Fruit fly (Drosophila melanogaster) Kc167 (cell line): ENCODE measurements around the gene D.

ENCODE experiments used
- Myc ChIP-seq: fragments of >200 bp; optimal IDR thresholded peaks from 2 replicates; lab custom pipeline; 2017; ENCODE audit warnings: missing external identifiers
- Sin3A ChIP-seq: fragments of >200 bp; optimal IDR thresholded peaks from 2 replicates; lab custom pipeline; 2018; ENCODE audit warnings: missing external identifiers
- h ChIP-seq: fragments of >200 bp; optimal IDR thresholded peaks from 3 replicates; lab custom pipeline; 2018; ENCODE audit warnings: missing external identifiers
- insv ChIP-seq: fragments of >200 bp; optimal IDR thresholded peaks from 3 replicates; lab custom pipeline; 2018; ENCODE audit warnings: missing external identifiers
- psq ChIP-seq: fragments of >200 bp; optimal IDR thresholded peaks from 2 replicates; lab custom pipeline; 2017; ENCODE audit warnings: missing external identifiers
- ttk ChIP-seq: sonication (Bioruptor generic); optimal IDR thresholded peaks from 2 replicates; lab custom pipeline; 2017; ENCODE audit warnings: missing external identifiers

D gene

dm6 chr3L:14178520-14178919 is at the start of gene D:
D (minus strand) TSS chr3L:14178620.
- TF ChIP-seq Sin3A (lab: Kevin White, UChicago) (no peak), insv (lab: Kevin White, UChicago) (no peak), ttk (no peak), h (lab: Kevin White, UChicago) (no peak), psq (no peak), Myc (no peak)

dm6 chr3L:14223450-14223849 is 45.0 kb upstream of the D start:
- TF ChIP-seq Myc (no peak), insv (lab: Kevin White, UChicago) (no peak), h (lab: Kevin White, UChicago) (no peak), ttk (no peak), psq (no peak), Sin3A (lab: Kevin White, UChicago) (no peak)

DNA sequence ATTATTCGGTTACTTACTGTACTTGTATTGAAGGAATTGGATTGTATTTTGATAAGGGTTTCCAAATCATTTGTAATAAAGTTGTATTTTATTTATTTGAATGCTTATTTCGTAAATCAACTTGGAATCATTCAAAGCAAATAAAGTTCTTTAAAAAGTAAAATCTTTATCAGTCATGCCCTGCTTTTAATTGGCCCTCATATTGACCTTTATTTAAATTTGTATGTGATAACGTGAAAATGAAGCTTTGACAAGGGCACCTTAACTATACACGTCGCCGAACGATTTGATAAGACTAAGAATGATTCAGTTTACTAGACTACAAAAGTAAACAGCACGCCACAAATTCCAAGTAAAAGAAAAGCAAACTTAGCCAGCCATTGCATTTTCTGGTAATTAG is 43.8 kb upstream of the D start:
- TF ChIP-seq psq (no peak), Sin3A (lab: Kevin White, UChicago) (no peak), insv (lab: Kevin White, UChicago) (no peak), ttk (no peak), h (lab: Kevin White, UChicago) (no peak), Myc (no peak)

- no peak for TF ChIP-seq psq
- TF ChIP-seq ttk: no peak
- TF ChIP-seq insv (lab: Kevin White, UChicago): no peak
- TF ChIP-seq Myc: no peak
- TF ChIP-seq Sin3A (lab: Kevin White, UChicago): no peak
- no peak for TF ChIP-seq h (lab: Kevin White, UChicago)
These were observed 42.4 kb upstream of the D start for dm6 chr3L:14220611-14221497.

dm6 chr3L:14219422-14219853 is 41.0 kb upstream of the D start:
- TF ChIP-seq h (lab: Kevin White, UChicago) (no peak), psq (no peak), Myc (no peak), ttk (no peak), insv (lab: Kevin White, UChicago) (no peak), Sin3A (lab: Kevin White, UChicago) (no peak)

- TF ChIP-seq insv (lab: Kevin White, UChicago): no peak
- no peak for TF ChIP-seq psq
- no peak for TF ChIP-seq Sin3A (lab: Kevin White, UChicago)
- TF ChIP-seq ttk: no peak
- TF ChIP-seq h (lab: Kevin White, UChicago): no peak
- no peak for TF ChIP-seq Myc
These were observed 39.3 kb upstream of the D start, which contains the start of gene CG7768 for dm6 chr3L:14217677-14218254. CG7768 (plus strand) TSS chr3L:14218204.

- TF ChIP-seq ttk: no peak
- TF ChIP-seq h (lab: Kevin White, UChicago): no peak
- TF ChIP-seq Sin3A (lab: Kevin White, UChicago): no peak
- TF ChIP-seq psq: no peak
- no peak for TF ChIP-seq insv (lab: Kevin White, UChicago)
- no peak for TF ChIP-seq Myc
These were observed 37.7 kb upstream of the D start for dm6 chr3L:14216140-14216539.

DNA sequence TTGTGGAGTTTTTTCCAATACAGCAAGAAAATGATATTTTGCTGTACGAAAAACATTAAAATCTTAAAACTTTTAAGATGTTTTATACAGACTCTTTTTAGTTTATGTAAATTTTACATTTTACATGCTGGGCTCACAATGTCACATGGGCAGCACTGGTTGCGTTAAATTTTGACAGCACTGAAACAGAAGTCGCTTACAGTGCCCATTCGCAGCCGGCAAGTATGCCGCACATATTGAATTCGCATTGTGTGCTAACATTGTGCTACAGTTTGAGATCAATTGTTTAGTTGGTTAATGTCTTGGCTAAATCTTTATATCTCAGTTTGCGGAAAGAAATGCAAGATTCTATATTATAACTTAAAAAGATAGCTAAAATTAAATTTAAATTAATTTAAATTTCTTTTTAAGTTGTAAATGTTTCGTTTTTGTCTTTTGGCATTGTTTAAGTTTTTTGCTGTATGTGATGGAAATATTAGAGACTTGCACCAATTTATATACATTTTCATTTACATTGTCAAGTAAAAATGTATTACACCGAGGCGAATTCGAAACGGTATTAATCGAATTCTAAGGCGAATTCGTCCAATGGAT is 34.0 kb upstream of the D start:
- no peak for TF ChIP-seq Sin3A (lab: Kevin White, UChicago)
- TF ChIP-seq psq: no peak
- TF ChIP-seq Myc: no peak
- no peak for TF ChIP-seq insv (lab: Kevin White, UChicago)
- no peak for TF ChIP-seq h (lab: Kevin White, UChicago)
- no peak for TF ChIP-seq ttk

DNA sequence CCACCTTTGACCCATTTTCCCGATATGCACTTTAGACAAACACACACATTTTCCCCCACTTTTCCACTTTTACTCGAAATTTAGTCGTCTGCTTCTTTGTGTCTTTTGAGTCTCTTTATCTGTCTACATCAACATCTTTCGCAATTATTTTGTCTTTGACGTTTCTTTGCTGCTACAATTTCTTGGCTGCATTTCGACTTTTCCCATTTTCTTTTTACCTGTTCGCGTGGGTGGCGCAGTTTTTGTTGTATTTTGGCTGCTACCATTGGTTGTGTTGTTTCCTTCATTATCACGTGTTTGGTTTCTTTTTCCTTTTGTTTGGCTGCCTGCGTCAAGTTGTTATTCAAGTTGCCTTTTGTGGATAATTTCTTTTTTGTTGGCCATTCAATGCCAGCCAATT is 33.2 kb upstream of the D start:
- TF ChIP-seq h (lab: Kevin White, UChicago): no peak
- TF ChIP-seq ttk: no peak

DNA sequence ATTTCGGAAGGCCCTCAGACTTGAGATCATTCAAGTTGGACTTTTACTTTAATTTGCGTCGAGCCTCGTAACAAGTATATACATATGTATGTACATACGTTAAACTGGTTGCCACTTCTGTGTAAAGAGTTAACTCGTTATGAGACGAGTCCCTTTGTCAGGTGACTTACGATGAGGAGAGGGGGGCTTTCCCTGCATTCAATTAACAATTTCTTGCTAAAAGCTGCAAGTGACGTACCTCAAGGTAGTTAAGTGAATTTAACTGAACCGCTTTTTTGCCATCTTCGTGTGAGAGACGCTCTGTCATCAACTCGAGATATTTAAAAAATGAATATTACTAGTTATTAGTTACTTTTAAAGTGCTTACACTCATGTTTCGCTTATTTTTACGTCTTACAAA is 30.6 kb upstream of the D start:
- TF ChIP-seq psq: no peak

dm6 chr3L:14207361-14207760 is 28.9 kb upstream of the D start:
- TF ChIP-seq Myc (no peak), psq (no peak), ttk (no peak)

DNA sequence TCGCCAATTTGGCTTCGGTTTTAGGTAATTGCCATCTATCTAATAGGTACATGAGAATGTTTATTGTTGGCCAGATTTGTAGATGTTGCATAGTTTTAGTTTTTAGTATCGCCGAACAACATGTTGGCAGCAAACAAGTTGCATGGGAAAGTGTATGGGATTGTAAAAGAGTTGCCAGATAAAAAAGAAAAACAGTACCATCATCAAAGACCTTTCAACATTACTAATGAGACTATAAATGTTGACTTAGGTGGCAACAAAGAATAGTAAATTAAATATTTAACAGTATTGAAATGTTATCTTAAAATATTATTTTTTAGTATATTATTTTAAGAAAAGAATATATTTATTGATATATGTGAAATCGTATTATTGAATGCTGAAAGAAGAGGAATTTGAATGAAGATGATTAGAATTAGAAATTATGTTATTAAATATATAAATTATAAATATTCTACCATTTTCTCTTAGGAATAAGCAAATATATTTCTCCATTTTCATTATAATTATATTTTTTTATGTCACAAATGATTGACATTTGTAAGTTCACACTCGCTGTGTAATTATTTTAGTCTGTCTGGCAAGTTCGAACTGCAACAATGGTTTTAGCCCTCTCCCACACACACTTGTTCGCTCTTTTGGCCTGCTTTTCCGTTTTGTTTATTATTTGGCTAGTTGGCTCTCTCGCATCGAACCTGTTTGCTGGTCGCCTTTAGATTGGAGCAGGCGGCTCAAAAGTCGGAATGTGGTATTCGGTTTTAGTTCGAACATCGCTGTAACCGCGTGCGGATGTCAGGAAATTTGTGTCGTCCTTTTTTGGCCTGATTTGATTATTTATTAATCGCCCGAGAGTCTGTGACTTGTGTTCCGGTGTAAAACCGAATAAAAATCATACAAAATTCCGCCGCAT is 26.5 kb upstream of the D start:
- no peak for TF ChIP-seq Sin3A (lab: Kevin White, UChicago)
- TF ChIP-seq h (lab: Kevin White, UChicago): no peak
- TF ChIP-seq psq: no peak
- no peak for TF ChIP-seq ttk
- TF ChIP-seq Myc: no peak
- no peak for TF ChIP-seq insv (lab: Kevin White, UChicago)
